Worm (Caenorhabditis elegans): ENCODE data around the gene pie-1.

Gene pie-1

DNA sequence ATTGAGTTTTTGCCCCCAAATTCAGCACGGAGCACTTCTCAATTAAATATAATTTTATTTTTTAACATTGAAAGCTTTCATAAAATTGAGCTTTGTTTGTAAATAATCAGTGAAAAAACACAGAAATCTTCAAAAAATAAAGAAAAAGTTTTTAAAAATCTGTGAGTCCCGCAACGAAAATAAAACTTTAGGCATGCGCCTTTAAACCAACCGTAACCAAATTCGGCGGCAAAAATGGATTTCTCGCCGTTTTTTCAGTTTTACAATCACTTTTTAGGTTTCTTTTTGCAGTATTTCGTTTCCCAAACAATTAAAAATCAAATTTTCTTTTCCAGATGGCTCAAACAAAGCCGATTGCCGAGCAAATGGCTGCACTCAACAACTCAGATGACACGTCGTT lies at the start of gene pie-1:
TSS of gene pie-1 (plus strand) at position 336 of the 400 bp plus-strand sequence.
- TF ChIP-seq lsl-1 (GFP tag; optimal IDR thresholded peaks at IDR 0.05) (peak; percentile 95), mel-28 (tag; optimal IDR thresholded peaks at IDR 0.05; ENCODE audit: borderline replicate concordance) (no peak), rcor-1 (GFP tag; IDR thresholded peaks at IDR 0.05) (no peak), F33H1.4 (GFP tag; IDR thresholded peaks at IDR 0.05) (peak; percentile 92), F49E8.2 (tag; optimal IDR thresholded peaks at IDR 0.05; ENCODE audit: insufficient read depth) (peak; percentile 59), dpl-1 (GFP tag; optimal IDR thresholded peaks at IDR 0.05) (peak; percentile 94), Y53F4B.3 (GFP tag; IDR thresholded peaks at IDR 0.05) (no peak), tlf-1 (GFP tag; optimal IDR thresholded peaks at IDR 0.05) (peak; percentile 43), let-607 (tag; optimal IDR thresholded peaks at IDR 0.05) (no peak), let-526 (GFP tag; IDR thresholded peaks at IDR 0.05) (no peak), madf-6 (GFP tag; IDR thresholded peaks at IDR 0.05) (peak; percentile 96), F55B11.4 (tag; optimal IDR thresholded peaks at IDR 0.05; ENCODE audit: borderline replicate concordance, insufficient read depth) (no peak), somi-1 (GFP tag; optimal IDR thresholded peaks at IDR 0.05) (no peak), F22D6.2 (tag; optimal IDR thresholded peaks at IDR 0.05) (no peak), snpc-4 (GFP tag; optimal IDR thresholded peaks at IDR 0.05) (peak; percentile 75), snpc-4 (tag; optimal IDR thresholded peaks at IDR 0.05) (no peak), attf-5 (GFP tag; optimal IDR thresholded peaks at IDR 0.05) (no peak), lin-54 (GFP tag; optimal IDR thresholded peaks at IDR 0.05) (peak; percentile 79), F52B5.7 (tag; optimal IDR thresholded peaks at IDR 0.05) (no peak), snpc-3.4 (tag; optimal IDR thresholded peaks at IDR 0.05) (peak; percentile 30), Y56A3A.18 (GFP tag; IDR thresholded peaks at IDR 0.05) (no peak), nfya-2 (GFP tag; IDR thresholded peaks at IDR 0.05) (no peak), cebp-2 (GFP tag; IDR thresholded peaks at IDR 0.05) (no peak), ZK185.1 (tag; optimal IDR thresholded peaks at IDR 0.05; ENCODE audit: poor library complexity, severe bottlenecking) (no peak), Y95B8A.8 (GFP tag; IDR thresholded peaks at IDR 0.05) (0 out of 2 replicates have a peak, but pooled peaks have one; percentile 12), ceh-58 (GFP tag; IDR thresholded peaks at IDR 0.05) (no peak), pha-4 (tag; optimal IDR thresholded peaks at IDR 0.05) (no peak), lin-35 (GFP tag; optimal IDR thresholded peaks at IDR 0.05) (peak in 2 of 3 experiments; percentile 19 to 68), mxl-1 (tag; optimal IDR thresholded peaks at IDR 0.05) (no peak), him-1 (tag; optimal IDR thresholded peaks at IDR 0.05) (peak; percentile 90), dpff-1 (tag; optimal IDR thresholded peaks at IDR 0.05) (no peak), B0019.2 (GFP tag; conservative IDR thresholded peaks at IDR 0.05) (0 out of 2 replicates have a peak, but pooled peaks have one; percentile 7), xnd-1 (tag; optimal IDR thresholded peaks at IDR 0.05) (peak; percentile 94), madf-8 (GFP tag; conservative IDR thresholded peaks at IDR 0.05) (peak; percentile 78), hsf-1 (GFP tag; IDR thresholded peaks at IDR 0.05) (peak; percentile 65; the same call in 1 of the 2 replicates), nfya-1 (tag; optimal IDR thresholded peaks at IDR 0.05; ENCODE audit: borderline replicate concordance, insufficient read depth) (no peak), mcd-1 (GFP tag; IDR thresholded peaks at IDR 0.05) (peak; percentile 44; the same call in 1 of the 2 replicates), ztf-18 (tag; optimal IDR thresholded peaks at IDR 0.05) (no peak), ceh-91 (GFP tag; IDR thresholded peaks at IDR 0.05) (peak; percentile 86), mes-4 (tag; optimal IDR thresholded peaks at IDR 0.05) (no peak), C17E4.6 (GFP tag; IDR thresholded peaks at IDR 0.05) (no peak), efl-1 (GFP tag; optimal IDR thresholded peaks at IDR 0.05) (peak; percentile 100), cebp-1 (GFP tag; IDR thresholded peaks at IDR 0.05) (no peak), cebp-1 (tag; optimal IDR thresholded peaks at IDR 0.05) (no peak), D2030.7 (GFP tag; IDR thresholded peaks at IDR 0.05) (peak; percentile 85), rec-8 (tag; optimal IDR thresholded peaks at IDR 0.05) (peak in 1 of 2 experiments; percentile 24), ztf-22 (GFP tag; optimal IDR thresholded peaks at IDR 0.05) (no peak), zim-3 (tag; optimal IDR thresholded peaks at IDR 0.05) (no peak)
